Worm (Caenorhabditis elegans) whole organism, L4/young adult: ENCODE data around the gene F09E5.12.

Source experiments
- W03F9.2 ChIP-seq: fragments of 150-350 bp; optimal IDR thresholded peaks from 2 replicates; lab custom pipeline; 2014; ENCODE audit warnings: missing biosample characterization, missing genetic modification characterization
- dao-5 ChIP-seq: sonication (generic microtip); optimal IDR thresholded peaks from 2 replicates; lab custom pipeline; 2016; ENCODE audit warnings: missing genotype, missing genetic modification characterization, moderate library complexity, missing compliant biosample characterization
- him-1 ChIP-seq: sonication (generic microtip); optimal IDR thresholded peaks from 2 replicates; lab custom pipeline; 2016; ENCODE audit warnings: missing genotype, missing genetic modification reagents, missing genetic modification characterization, missing compliant biosample characterization

- TF ChIP-seq dao-5 (tag; lab: Kevin White, UChicago) (no peak), him-1 (tag; lab: Kevin White, UChicago) (no peak), W03F9.2 (tag; lab: Kevin White, UChicago) (no peak)
These were observed 15.2 kb downstream of the F09E5.12 start, which contains the start of gene srg-69 for ce11 chrII:5355384-5355783.
